Fruit fly (Drosophila melanogaster): Measurements from ENCODE around the gene Prps.

dm6 chr3L:9714537-9715144, 18.1 kb upstream of the Prps start:
- TF ChIP-seq tj (GFP tag; optimal IDR thresholded peaks at IDR 0.05) (peak; percentile 77), Mnt (GFP tag; optimal IDR thresholded peaks at IDR 0.05) (peak; percentile 81), CG1620 (GFP tag; optimal IDR thresholded peaks at IDR 0.05) (no peak), Hr96 (GFP tag; optimal IDR thresholded peaks at IDR 0.05) (no peak), kay (GFP tag; ENCODE audit: borderline replicate concordance) (peak; percentile 92), pad (GFP tag; optimal IDR thresholded peaks at IDR 0.05) (no peak), CG14711 (tag; optimal IDR thresholded peaks at IDR 0.05) (no peak), CG33017 (tag; optimal IDR thresholded peaks at IDR 0.05) (no peak)

All from whole organism, adult.